Fruit fly (Drosophila melanogaster) S2 (cell line): Measurements from ENCODE around the gene spdi.

Experiments used
- CG8478 ChIP-seq: fragments of >200 bp; optimal IDR thresholded peaks from 2 replicates; lab custom pipeline; 2018
- CTCF ChIP-seq, 2 experiments: fragments of >200 bp; optimal IDR thresholded peaks; 2 replicates each; lab custom pipeline; 2018

- no peak for TF ChIP-seq CG8478
- no peak for TF ChIP-seq CTCF (optimal IDR thresholded peaks at IDR 0.05; lab: Kevin White, UChicago)
Observed at dm6 chrX:601984-602383, 18.0 kb downstream of the spdi start.
